Worm (Caenorhabditis elegans) whole organism, young adult: ENCODE results near the gene ttc-37.
A peak's percentile ranks its signal among the peaks of the same experiment; 100 is the strongest.

Experiments
- B0019.2 ChIP-seq: fragments of 200-800 bp; sonication (Bioruptor generic); conservative IDR thresholded peaks from 2 replicates; pipeline ENCODE4 v1.3.6; 2022; ENCODE audit warnings: missing genetic modification reagents, missing genetic modification characterization, missing compliant biosample characterization
- C17E4.6 ChIP-seq: fragments of 200-800 bp; sonication (Bioruptor generic); IDR thresholded peaks from 2 replicates; pipeline ENCODE4 v1.3.6; 2022; ENCODE audit warnings: missing genetic modification reagents, missing genetic modification characterization, missing compliant biosample characterization
- F39B2.1 ChIP-seq: fragments of 200-800 bp; sonication (Bioruptor generic); IDR thresholded peaks from 2 replicates; pipeline ENCODE4 v1.3.6; 2022; ENCODE audit warnings: missing genetic modification reagents, missing genetic modification characterization, missing compliant biosample characterization
- F55B11.4 ChIP-seq: sonication (generic microtip); optimal IDR thresholded peaks from 2 replicates; lab custom pipeline; 2016; ENCODE audit warnings: missing compliant biosample characterization, missing genetic modification characterization, borderline replicate concordance; ENCODE audit not compliant: insufficient read depth
- F57A8.1 ChIP-seq: fragments of 200-800 bp; sonication (Bioruptor generic); optimal IDR thresholded peaks from 2 replicates; lab custom pipeline; 2018; ENCODE audit warnings: mild to moderate bottlenecking, missing genetic modification characterization, moderate library complexity, missing compliant biosample characterization
- F57C9.4 ChIP-seq: sonication (generic microtip); optimal IDR thresholded peaks from 2 replicates; lab custom pipeline; 2017; ENCODE audit warnings: mild to moderate bottlenecking, missing genetic modification characterization, missing compliant biosample characterization
- K11D2.4 ChIP-seq: fragments of 200-800 bp; sonication (Bioruptor generic); IDR thresholded peaks from 2 replicates; pipeline ENCODE4 v1.3.6; 2022; ENCODE audit warnings: missing genetic modification reagents, missing genetic modification characterization, missing compliant biosample characterization
- Y79H2A.3 ChIP-seq: fragments of 200-800 bp; sonication (Bioruptor generic); conservative IDR thresholded peaks from 2 replicates; pipeline ENCODE4 v1.3.6; 2022; ENCODE audit warnings: missing genetic modification reagents, missing genetic modification characterization, missing compliant biosample characterization
- aptf-3 ChIP-seq: fragments of 200-800 bp; sonication (Bioruptor generic); IDR thresholded peaks from 2 replicates; pipeline ENCODE4 v1.3.6; 2022; ENCODE audit warnings: missing genetic modification characterization, missing compliant biosample characterization
- atf-7 ChIP-seq: sonication (generic microtip); optimal IDR thresholded peaks from 2 replicates; lab custom pipeline; 2017; ENCODE audit warnings: mild to moderate bottlenecking, missing genetic modification characterization, missing compliant biosample characterization
- attf-3 ChIP-seq: fragments of 200-800 bp; sonication (Bioruptor generic); conservative IDR thresholded peaks from 2 replicates; pipeline ENCODE4 v1.3.6; 2022; ENCODE audit warnings: missing genetic modification reagents, missing genetic modification characterization, missing compliant biosample characterization
- attf-5 ChIP-seq: fragments of 200-800 bp; sonication (Bioruptor generic); optimal IDR thresholded peaks from 2 replicates; lab custom pipeline; 2018; ENCODE audit warnings: mild to moderate bottlenecking, missing genetic modification characterization, missing compliant biosample characterization
- cebp-1 ChIP-seq, 2 experiments: fragments of 200-800 bp in 1 of 2; sonication (Bioruptor generic) in 1 of 2; sonication (generic microtip) in 1 of 2; IDR thresholded peaks in 1 of 2; optimal IDR thresholded peaks in 1 of 2; 2 replicates each; pipeline versions ENCODE4 v1.3.6 to Lab custom; 2017 to 2022; ENCODE audit warnings: missing compliant biosample characterization in 2 of 2, missing genetic modification characterization in 2 of 2, mild to moderate bottlenecking in 1 of 2, missing genetic modification reagents in 1 of 2, moderate library complexity in 1 of 2
- ceh-58 ChIP-seq: fragments of 200-800 bp; sonication (Bioruptor generic); IDR thresholded peaks from 2 replicates; pipeline ENCODE4 v1.3.6; 2022; ENCODE audit warnings: missing genetic modification characterization, missing compliant biosample characterization
- dox-1 ChIP-seq: fragments of 200-800 bp; sonication (Bioruptor generic); IDR thresholded peaks from 2 replicates; pipeline ENCODE4 v1.3.6; 2022; ENCODE audit warnings: missing genetic modification reagents, missing genetic modification characterization, missing compliant biosample characterization
- dpl-1 ChIP-seq: fragments of 150-350 bp; optimal IDR thresholded peaks from 2 replicates; lab custom pipeline; 2014; ENCODE audit warnings: missing biosample characterization, missing genetic modification reagents, missing genetic modification characterization
- efl-1 ChIP-seq: fragments of 150-350 bp; optimal IDR thresholded peaks from 2 replicates; lab custom pipeline; 2014; ENCODE audit warnings: missing biosample characterization, missing genetic modification reagents, missing genetic modification characterization
- egl-44 ChIP-seq: fragments of 200-800 bp; sonication (Bioruptor generic); IDR thresholded peaks from 2 replicates; pipeline ENCODE4 v1.3.6; 2022; ENCODE audit warnings: missing genetic modification reagents, missing genetic modification characterization, missing compliant biosample characterization
- ets-4 ChIP-seq: fragments of 200-800 bp; sonication (Bioruptor generic); optimal IDR thresholded peaks from 2 replicates; lab custom pipeline; 2018; ENCODE audit warnings: mild to moderate bottlenecking, missing genetic modification characterization, missing compliant biosample characterization
- hlh-26 ChIP-seq: fragments of 200-800 bp; sonication (Bioruptor generic); conservative IDR thresholded peaks from 2 replicates; pipeline ENCODE4 v1.3.6; 2022; ENCODE audit warnings: missing genetic modification reagents, missing genetic modification characterization, missing compliant biosample characterization
- hmg-20 ChIP-seq: fragments of 200-800 bp; sonication (Bioruptor generic); IDR thresholded peaks from 2 replicates; pipeline ENCODE4 v1.3.6; 2022; ENCODE audit warnings: missing genetic modification reagents, missing genetic modification characterization, missing compliant biosample characterization
- hrde-1 ChIP-seq: sonication (generic microtip); optimal IDR thresholded peaks from 2 replicates; lab custom pipeline; 2016; ENCODE audit warnings: missing genetic modification characterization, mild to moderate bottlenecking, missing compliant biosample characterization, moderate library complexity, missing genotype, missing genetic modification reagents, borderline replicate concordance
- lin-35 ChIP-seq, 3 experiments: fragments of 150-350 bp in 2 of 3; sonication (generic microtip) in 1 of 3; optimal IDR thresholded peaks; 2 replicates each; lab custom pipeline; 2014 to 2018; ENCODE audit warnings: missing biosample characterization in 3 of 3, missing genetic modification characterization in 3 of 3, missing genetic modification reagents in 3 of 3
- lin-40 ChIP-seq: sonication (generic microtip); optimal IDR thresholded peaks from 2 replicates; lab custom pipeline; 2016; ENCODE audit warnings: missing genetic modification characterization, mild to moderate bottlenecking, missing compliant biosample characterization, missing genotype, missing genetic modification reagents
- lin-54 ChIP-seq: fragments of 200-800 bp; sonication (Bioruptor generic); optimal IDR thresholded peaks from 2 replicates; lab custom pipeline; 2018; ENCODE audit warnings: mild to moderate bottlenecking, missing genetic modification characterization, missing compliant biosample characterization
- lir-1 ChIP-seq: fragments of 200-800 bp; sonication (Bioruptor generic); conservative IDR thresholded peaks from 2 replicates; pipeline ENCODE4 v1.3.6; 2022; ENCODE audit warnings: missing genetic modification reagents, missing genetic modification characterization, missing compliant biosample characterization
- lsy-27 ChIP-seq: sonication (generic microtip); optimal IDR thresholded peaks from 2 replicates; lab custom pipeline; 2017; ENCODE audit warnings: missing genetic modification characterization, mild to moderate bottlenecking, missing compliant biosample characterization, antibody characterized with exemption, missing genotype, borderline replicate concordance; ENCODE audit not compliant: insufficient read depth
- mcd-1 ChIP-seq: fragments of 200-800 bp; sonication (Bioruptor generic); IDR thresholded peaks from 2 replicates; pipeline ENCODE4 v1.3.6; 2022; ENCODE audit warnings: missing genetic modification reagents, missing genetic modification characterization, missing compliant biosample characterization
- mes-4 ChIP-seq: sonication (generic microtip); optimal IDR thresholded peaks from 2 replicates; lab custom pipeline; 2016; ENCODE audit warnings: missing genotype, missing genetic modification characterization, missing compliant biosample characterization
- nfya-2 ChIP-seq: fragments of 200-800 bp; sonication (Bioruptor generic); IDR thresholded peaks from 2 replicates; pipeline ENCODE4 v1.3.6; 2022; ENCODE audit warnings: missing genetic modification reagents, missing genetic modification characterization, missing compliant biosample characterization
- pbrm-1 ChIP-seq: fragments of 200-800 bp; sonication (Bioruptor generic); IDR thresholded peaks from 2 replicates; pipeline ENCODE4 v1.3.6; 2022; ENCODE audit warnings: missing genetic modification reagents, missing genetic modification characterization, missing compliant biosample characterization
- snpc-4 ChIP-seq, 5 experiments: fragments of 150-350 bp in 1 of 5; sonication (generic microtip) in 4 of 5; optimal IDR thresholded peaks; 2 replicates each; lab custom pipeline; 2014 to 2018; ENCODE audit warnings: missing genetic modification characterization in 5 of 5, missing biosample characterization in 3 of 5, antibody characterized with exemption in 2 of 5, mild to moderate bottlenecking in 2 of 5, missing compliant biosample characterization in 2 of 5, missing genotype in 2 of 5, moderate library complexity in 2 of 5, missing genetic modification reagents in 1 of 5
- tbp1 ChIP-seq: fragments of 200-800 bp; sonication (Bioruptor generic); optimal IDR thresholded peaks from 2 replicates; lab custom pipeline; 2018; ENCODE audit warnings: mild to moderate bottlenecking, missing genetic modification characterization, missing compliant biosample characterization
- tbx-9 ChIP-seq: sonication (generic microtip); optimal IDR thresholded peaks from 2 replicates; lab custom pipeline; 2016; ENCODE audit warnings: borderline replicate concordance, missing genetic modification characterization, inconsistent platforms, missing compliant biosample characterization
- tlf-1 ChIP-seq: fragments of 200-800 bp; sonication (Bioruptor generic); optimal IDR thresholded peaks from 2 replicates; lab custom pipeline; 2018; ENCODE audit warnings: mild to moderate bottlenecking, missing genetic modification characterization, missing compliant biosample characterization
- xnd-1 ChIP-seq: sonication (generic microtip); optimal IDR thresholded peaks from 2 replicates; lab custom pipeline; 2016; ENCODE audit warnings: missing genotype, missing genetic modification reagents, missing genetic modification characterization, missing compliant biosample characterization
- zfh-2 ChIP-seq: fragments of 200-800 bp; sonication (Bioruptor generic); conservative IDR thresholded peaks from 2 replicates; pipeline ENCODE4 v1.3.6; 2022; ENCODE audit warnings: missing genetic modification reagents, missing genetic modification characterization, missing compliant biosample characterization
- zim-3 ChIP-seq: sonication (generic microtip); optimal IDR thresholded peaks from 2 replicates; lab custom pipeline; 2017; ENCODE audit warnings: mild to moderate bottlenecking, missing genetic modification characterization, moderate library complexity, missing compliant biosample characterization
- ztf-18 ChIP-seq: sonication (generic microtip); optimal IDR thresholded peaks from 2 replicates; lab custom pipeline; 2016; ENCODE audit warnings: missing genotype, mild to moderate bottlenecking, missing genetic modification characterization, missing compliant biosample characterization
- ztf-22 ChIP-seq: fragments of 200-800 bp; sonication (Bioruptor generic); optimal IDR thresholded peaks from 2 replicates; lab custom pipeline; 2018; ENCODE audit warnings: mild to moderate bottlenecking, missing genetic modification characterization, moderate library complexity, missing compliant biosample characterization
- ztf-26 ChIP-seq: sonication (generic microtip); optimal IDR thresholded peaks from 2 replicates; lab custom pipeline; 2017; ENCODE audit warnings: missing genetic modification characterization, missing compliant biosample characterization

ttc-37 gene

DNA sequence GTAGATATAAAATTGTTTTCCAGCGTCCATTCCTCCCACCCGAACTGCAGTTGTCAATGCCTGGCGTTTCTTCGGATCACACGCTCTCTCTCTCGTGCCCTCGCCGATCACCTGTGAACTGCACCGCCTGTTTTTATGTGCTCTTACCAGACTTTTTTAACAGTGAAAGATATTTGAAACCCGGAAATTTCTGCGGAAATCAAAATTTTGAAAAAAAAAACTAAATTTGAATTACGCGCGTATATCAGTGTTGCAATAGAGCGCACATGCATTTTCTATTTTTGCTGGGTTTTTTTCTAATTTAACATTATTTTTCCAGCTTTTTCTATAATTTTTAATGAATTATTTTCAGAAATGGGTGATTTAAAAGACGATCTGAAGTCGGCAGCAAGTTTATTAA is at the start of gene ttc-37:
Gene ttc-37 (plus strand): TSS at position 349 of the 400 bp plus-strand sequence.
- peak; percentile 94 for TF ChIP-seq mcd-1 (GFP tag; lab: Robert Waterston, UW)
- no peak for TF ChIP-seq ztf-26
- no peak for TF ChIP-seq hlh-26
- no peak for TF ChIP-seq C17E4.6 (GFP tag; lab: Robert Waterston, UW)
- no peak for TF ChIP-seq xnd-1 (tag; lab: Kevin White, UChicago)
- TF ChIP-seq ztf-18 (tag; lab: Kevin White, UChicago), result no peak
- no peak for TF ChIP-seq tbp1 (GFP tag; lab: Kevin White, UChicago)
- TF ChIP-seq snpc-4 (GFP tag; optimal IDR thresholded peaks at IDR 0.05; lab: Kevin White, UChicago), result no peak
- no peak for TF ChIP-seq snpc-4 (tag; optimal IDR thresholded peaks at IDR 0.05; lab: Kevin White, UChicago)
- TF ChIP-seq F39B2.1 (GFP tag; lab: Robert Waterston, UW), result no peak
- no peak for TF ChIP-seq nfya-2 (GFP tag; lab: Robert Waterston, UW)
- TF ChIP-seq lin-35 (GFP tag; optimal IDR thresholded peaks at IDR 0.05; lab: Kevin White, UChicago), result peak; percentile 30 to 92 (median 44)
- no peak for TF ChIP-seq aptf-3 (GFP tag; lab: Robert Waterston, UW)
- TF ChIP-seq lir-1 (GFP tag; lab: Robert Waterston, UW), result no peak
- TF ChIP-seq attf-3 (GFP tag; lab: Robert Waterston, UW), result no peak
- peak; percentile 61; the same call in 1 of the 2 replicates for TF ChIP-seq K11D2.4 (GFP tag; lab: Robert Waterston, UW)
- no peak for TF ChIP-seq F55B11.4
- TF ChIP-seq dox-1, result no peak
- TF ChIP-seq lin-40 (tag; lab: Kevin White, UChicago), result peak; percentile 13
- TF ChIP-seq dpl-1 (GFP tag; lab: Kevin White, UChicago), result peak; percentile 66
- no peak for TF ChIP-seq mes-4 (tag; lab: Kevin White, UChicago)
- no peak for TF ChIP-seq ztf-22 (GFP tag; lab: Kevin White, UChicago)
- TF ChIP-seq ets-4, result no peak
- no peak for TF ChIP-seq tlf-1 (GFP tag; lab: Kevin White, UChicago)
- no peak for TF ChIP-seq attf-5 (GFP tag; lab: Kevin White, UChicago)
- TF ChIP-seq F57C9.4 (tag; lab: Kevin White, UChicago), result no peak
- TF ChIP-seq B0019.2 (GFP tag; lab: Robert Waterston, UW), result no peak
- TF ChIP-seq lin-54 (GFP tag; lab: Kevin White, UChicago), result peak; percentile 95
- peak; percentile 71 for TF ChIP-seq efl-1 (GFP tag; lab: Kevin White, UChicago)
- TF ChIP-seq lsy-27 (tag; lab: Kevin White, UChicago), result no peak
- no peak for TF ChIP-seq cebp-1 (GFP tag; IDR thresholded peaks at IDR 0.05; lab: Robert Waterston, UW)
- peak; percentile 16 for TF ChIP-seq cebp-1 (tag; optimal IDR thresholded peaks at IDR 0.05; lab: Kevin White, UChicago)
- no peak for TF ChIP-seq hmg-20

DNA sequence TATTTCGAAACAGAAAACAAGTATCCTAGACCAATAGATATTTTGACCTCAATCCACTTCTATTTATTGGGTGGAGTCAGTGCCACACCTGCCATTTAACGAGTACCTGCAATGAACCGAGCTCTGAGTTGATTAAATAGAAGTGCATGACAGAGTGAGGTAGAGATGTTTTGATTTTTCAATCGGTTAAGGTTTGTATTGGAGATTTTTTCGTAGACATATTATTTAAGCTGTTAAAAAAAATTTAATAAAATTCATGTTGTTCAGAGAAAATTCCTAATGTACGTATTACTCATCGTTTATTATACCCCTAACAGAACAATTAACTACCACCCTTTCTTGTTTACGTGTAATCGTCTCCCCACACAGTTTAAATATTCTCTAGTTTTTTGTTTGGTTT is 48.8 kb upstream of the ttc-37 start, which contains the start of gene srx-38:
Gene srx-38 (minus strand): TSS at position 101 of the 400 bp plus-strand sequence.
- TF ChIP-seq ztf-26 (no peak), F39B2.1 (GFP tag; lab: Robert Waterston, UW) (no peak), pbrm-1 (GFP tag; lab: Robert Waterston, UW) (no peak), tbx-9 (tag; lab: Kevin White, UChicago) (no peak), snpc-4 (GFP tag; optimal IDR thresholded peaks at IDR 0.05; lab: Kevin White, UChicago) (no peak), snpc-4 (tag; optimal IDR thresholded peaks at IDR 0.05; lab: Kevin White, UChicago) (no peak), tlf-1 (GFP tag; lab: Kevin White, UChicago) (no peak), F57A8.1 (GFP tag; lab: Kevin White, UChicago) (no peak), atf-7 (no peak), lsy-27 (tag; lab: Kevin White, UChicago) (no peak), zim-3 (tag; lab: Kevin White, UChicago) (no peak), egl-44 (GFP tag; lab: Robert Waterston, UW) (no peak), zfh-2 (no peak), ceh-58 (GFP tag; lab: Robert Waterston, UW) (no peak), Y79H2A.3 (no peak), hrde-1 (tag; lab: Kevin White, UChicago) (no peak)
